Worm (Caenorhabditis elegans) whole organism, midembryonic: Measurements from ENCODE around the gene Y119D3B.14.

Experiments
- T22C8.4 ChIP-seq: fragments of 200-800 bp; sonication (Bioruptor generic); IDR thresholded peaks from 2 replicates; pipeline ENCODE4 v1.3.6; 2022; ENCODE audit warnings: missing genetic modification characterization, missing compliant biosample characterization
- cog-1 ChIP-seq: sonication (generic microtip); optimal IDR thresholded peaks from 2 replicates; lab custom pipeline; 2016; ENCODE audit warnings: missing genetic modification characterization, missing compliant biosample characterization
- flt-1 ChIP-seq: fragments of 200-800 bp; sonication (Bioruptor generic); IDR thresholded peaks from 2 replicates; pipeline ENCODE4 v1.3.6; 2022; ENCODE audit warnings: missing genetic modification characterization, missing compliant biosample characterization
- klf-2 ChIP-seq: fragments of 200-800 bp; sonication (Bioruptor generic); conservative IDR thresholded peaks from 2 replicates; pipeline ENCODE4 v1.3.6; 2022; ENCODE audit warnings: missing genetic modification reagents, missing genetic modification characterization, missing compliant biosample characterization
- med-1 ChIP-seq: sonication (generic microtip); optimal IDR thresholded peaks from 2 replicates; lab custom pipeline; 2017; ENCODE audit warnings: missing genetic modification characterization, mild to moderate bottlenecking, missing compliant biosample characterization, antibody characterized with exemption, missing genetic modification reagents; ENCODE audit not compliant: insufficient read depth
- ref-1 ChIP-seq: fragments of 200-800 bp; sonication (Bioruptor generic); conservative IDR thresholded peaks from 2 replicates; pipeline ENCODE4 v1.3.6; 2022; ENCODE audit warnings: missing genetic modification reagents, missing genetic modification characterization, missing compliant biosample characterization
- tab-1 ChIP-seq: fragments of 200-800 bp; sonication (Bioruptor generic); IDR thresholded peaks from 2 replicates; pipeline ENCODE4 v1.3.6; 2022; ENCODE audit warnings: missing genetic modification characterization, missing compliant biosample characterization
- ztf-23 ChIP-seq: fragments of 200-800 bp; sonication (Bioruptor generic); IDR thresholded peaks from 2 replicates; pipeline ENCODE4 v1.3.6; 2022; ENCODE audit warnings: missing genetic modification reagents, missing genetic modification characterization, missing compliant biosample characterization
- ztf-29 ChIP-seq: fragments of 200-800 bp; sonication (Bioruptor generic); IDR thresholded peaks from 2 replicates; pipeline ENCODE4 v1.3.6; 2022; ENCODE audit warnings: missing genetic modification reagents, missing genetic modification characterization, missing compliant biosample characterization

DNA sequence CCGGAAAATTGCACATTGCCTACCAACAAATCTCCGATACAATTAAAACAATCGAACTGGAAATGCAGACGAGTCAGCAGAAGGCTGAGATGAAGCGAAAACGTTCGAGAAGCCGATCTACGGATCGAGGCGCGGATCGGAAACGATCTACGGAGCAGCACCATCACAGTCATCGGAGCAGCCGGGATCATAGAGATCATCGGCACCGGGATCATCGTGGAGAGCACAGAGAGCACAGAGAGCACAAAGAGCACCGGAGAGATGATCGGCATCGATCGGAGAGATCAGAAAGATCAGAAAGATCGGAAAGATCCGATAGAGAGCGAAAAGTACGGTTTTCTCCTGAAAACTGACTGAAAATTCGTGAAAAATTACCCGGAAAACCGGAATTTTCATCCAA, 11.8 kb upstream of the Y119D3B.14 start:
- TF ChIP-seq klf-2 (GFP tag; lab: Robert Waterston, UW): no peak
- TF ChIP-seq flt-1 (GFP tag; lab: Robert Waterston, UW): no peak
- no peak for TF ChIP-seq T22C8.4 (GFP tag; lab: Robert Waterston, UW)
- TF ChIP-seq ztf-29 (GFP tag; lab: Robert Waterston, UW): no peak
- no peak for TF ChIP-seq cog-1 (tag; lab: Kevin White, UChicago)
- no peak for TF ChIP-seq ztf-23 (GFP tag; lab: Robert Waterston, UW)
- no peak for TF ChIP-seq tab-1 (GFP tag; lab: Robert Waterston, UW)
- no peak for TF ChIP-seq med-1 (GFP tag; lab: Kevin White, UChicago)
- no peak for TF ChIP-seq ref-1
